Worm (Caenorhabditis elegans): ENCODE data around the gene W03A5.2.

DNA sequence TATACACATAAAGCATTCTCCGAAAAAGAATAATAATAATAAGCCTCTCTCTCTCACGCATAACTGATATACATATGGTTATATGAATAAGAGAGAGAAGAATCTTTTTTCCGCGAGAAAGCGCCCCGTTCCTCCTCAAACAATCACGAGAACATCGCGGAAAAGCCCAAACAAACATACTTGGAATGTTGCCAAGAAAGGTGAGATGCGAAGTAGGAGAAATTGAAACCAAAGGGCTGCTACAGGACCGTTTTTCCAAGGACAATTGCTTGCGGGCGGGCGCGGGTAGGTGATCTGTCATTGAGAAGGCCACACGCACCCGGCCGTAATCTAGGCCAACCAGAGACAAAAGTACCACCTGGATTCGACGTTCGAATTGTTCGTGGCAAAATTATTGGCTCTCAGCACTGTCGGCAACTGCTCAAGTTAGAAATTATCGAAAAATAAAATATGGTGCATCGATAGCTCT lies 17.9 kb downstream of the W03A5.2 start, which contains the start of gene dnj-24:
- no peak for TF ChIP-seq fos-1 (tag; optimal IDR thresholded peaks at IDR 0.05)
- TF ChIP-seq nhr-12 (tag; optimal IDR thresholded peaks at IDR 0.05), result no peak
- TF ChIP-seq zip-4 (GFP tag; optimal IDR thresholded peaks at IDR 0.05), result no peak
- no peak for TF ChIP-seq ceh-88 (GFP tag; IDR thresholded peaks at IDR 0.05)
- TF ChIP-seq fkh-10 (GFP tag; optimal IDR thresholded peaks at IDR 0.05), result no peak
- no peak for TF ChIP-seq ceh-63 (GFP tag; optimal IDR thresholded peaks at IDR 0.05)
- no peak for TF ChIP-seq lin-13 (GFP tag; optimal IDR thresholded peaks at IDR 0.05)
- TF ChIP-seq aly-2 (tag; optimal IDR thresholded peaks at IDR 0.05), result no peak
- no peak for TF ChIP-seq lsy-2 (tag; optimal IDR thresholded peaks at IDR 0.05)
- no peak for TF ChIP-seq elt-2 (tag; optimal IDR thresholded peaks at IDR 0.05)
- TF ChIP-seq nhr-11 (tag; optimal IDR thresholded peaks at IDR 0.05), result no peak
- no peak for TF ChIP-seq irx-1 (tag; optimal IDR thresholded peaks at IDR 0.05)
- no peak for TF ChIP-seq ama-1 (optimal IDR thresholded peaks at IDR 0.05)
